Worm (Caenorhabditis elegans) whole organism, L1 larva: ENCODE measurements around the gene klc-2.

Experiments used
- efl-1 ChIP-seq, 4 experiments: fragments of 150-350 bp; optimal IDR thresholded peaks in 3 of 4; peaks in 1 of 4; 1 replicate in 1 of 4; 2 replicates in 3 of 4; lab custom pipeline; 2014; ENCODE audit warnings: missing biosample characterization in 2 of 4, missing genetic modification characterization in 2 of 4, missing genetic modification reagents in 2 of 4
- lin-13 ChIP-seq: fragments of 150-350 bp; optimal IDR thresholded peaks from 2 replicates; lab custom pipeline; 2014; ENCODE audit warnings: missing biosample characterization, missing genetic modification reagents, missing genetic modification characterization
- lin-35 ChIP-seq, 2 experiments: fragments of 150-350 bp; optimal IDR thresholded peaks; 2 replicates each; lab custom pipeline; 2014; ENCODE audit warnings: missing biosample characterization in 2 of 2, missing genetic modification characterization in 2 of 2, missing genetic modification reagents in 2 of 2
- lsy-2 ChIP-seq, 2 experiments: fragments of 150-350 bp; optimal IDR thresholded peaks; 2 replicates each; lab custom pipeline; 2014; ENCODE audit warnings: missing biosample characterization in 2 of 2, missing genetic modification characterization in 2 of 2
- nhr-237 ChIP-seq: fragments of 150-350 bp; optimal IDR thresholded peaks from 2 replicates; lab custom pipeline; 2014; ENCODE audit warnings: missing biosample characterization, missing genetic modification characterization
- zag-1 ChIP-seq: fragments of 150-350 bp; optimal IDR thresholded peaks from 2 replicates; lab custom pipeline; 2014; ENCODE audit warnings: missing biosample characterization, missing genetic modification characterization

DNA sequence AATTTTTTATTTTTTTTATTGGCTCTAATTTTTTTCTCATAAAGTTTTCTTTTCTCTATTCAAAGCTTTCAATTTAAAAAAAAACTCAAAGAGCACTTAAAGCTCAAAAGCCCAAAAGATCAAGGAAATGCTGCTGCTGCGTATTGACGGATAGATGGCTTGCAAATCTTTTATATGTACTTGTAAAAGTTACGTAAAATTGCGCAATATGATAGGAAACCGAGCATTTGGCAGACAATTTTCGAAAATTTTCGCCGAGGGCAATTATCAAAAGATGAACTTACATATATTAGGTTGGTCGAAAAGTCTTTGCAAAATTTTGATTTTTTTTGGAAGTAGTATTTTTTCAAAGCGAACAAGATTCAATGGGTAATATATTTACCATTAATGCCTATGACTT is 32.7 kb downstream of the klc-2 start:
- no peak for TF ChIP-seq zag-1
- no peak for TF ChIP-seq lin-13 (GFP tag; lab: Kevin White, UChicago)
- no peak for TF ChIP-seq lin-35 (GFP tag; optimal IDR thresholded peaks at IDR 0.05; lab: Kevin White, UChicago)
- TF ChIP-seq lsy-2 (tag; optimal IDR thresholded peaks at IDR 0.05; lab: Kevin White, UChicago): no peak
- TF ChIP-seq efl-1 (optimal IDR thresholded peaks at IDR 0.05; lab: Kevin White, UChicago): no peak
- TF ChIP-seq efl-1 (GFP tag; optimal IDR thresholded peaks at IDR 0.05 in 1 of 2; lab: Kevin White, UChicago): no peak
- no peak for TF ChIP-seq nhr-237 (tag; lab: Kevin White, UChicago)
